Fruit fly (Drosophila melanogaster) whole organism, embryonic: ENCODE measurements around the gene Cand1.
A peak's percentile ranks its signal among the peaks of the same experiment; 100 is the strongest.

Experiments
- Atf6 ChIP-seq: fragments of 200-800 bp; sonication (Bioruptor generic); IDR thresholded peaks from 2 replicates; pipeline ENCODE4 v1.3.6; 2022; ENCODE audit warnings: missing biosample characterization, missing genetic modification characterization
- CG10366 ChIP-seq: fragments of 200-800 bp; sonication (Bioruptor generic); IDR thresholded peaks from 2 replicates; pipeline ENCODE4 v1.3.6; 2022; ENCODE audit warnings: missing biosample characterization, missing genetic modification characterization
- CG11085 ChIP-seq: fragments of 200-800 bp; sonication (Bioruptor generic); IDR thresholded peaks from 2 replicates; pipeline ENCODE4 v1.3.6; 2022; ENCODE audit warnings: missing biosample characterization, missing genetic modification characterization
- CG11398 ChIP-seq: fragments of 200-800 bp; sonication (Bioruptor generic); optimal IDR thresholded peaks from 2 replicates; lab custom pipeline; 2016; ENCODE audit warnings: missing biosample characterization, missing genetic modification characterization
- CG12236 ChIP-seq: fragments of 200-800 bp; sonication (Bioruptor generic); optimal IDR thresholded peaks from 2 replicates; lab custom pipeline; 2016; ENCODE audit warnings: missing biosample characterization, missing genetic modification characterization
- CG12942 ChIP-seq: fragments of 200-800 bp; sonication (Bioruptor generic); optimal IDR thresholded peaks from 3 replicates; lab custom pipeline; 2016; ENCODE audit warnings: missing biosample characterization, missing genetic modification characterization
- CG14667 ChIP-seq: fragments of 200-800 bp; sonication (Bioruptor generic); IDR thresholded peaks from 2 replicates; pipeline ENCODE4 v1.3.6; 2022; ENCODE audit warnings: missing biosample characterization, missing genetic modification characterization
- CG15011 ChIP-seq: fragments of 200-800 bp; sonication (Bioruptor generic); optimal IDR thresholded peaks from 3 replicates; lab custom pipeline; 2018; ENCODE audit warnings: missing biosample characterization, mild to moderate bottlenecking, missing genetic modification characterization
- CG17612 ChIP-seq: fragments of 200-800 bp; sonication (Bioruptor generic); IDR thresholded peaks from 2 replicates; pipeline ENCODE4 v1.3.6; 2022; ENCODE audit warnings: missing biosample characterization, missing genetic modification characterization
- CG17802 ChIP-seq: fragments of 200-800 bp; sonication (Bioruptor generic); optimal IDR thresholded peaks from 2 replicates; lab custom pipeline; 2018; ENCODE audit warnings: missing biosample characterization, mild to moderate bottlenecking, missing genetic modification characterization, moderate library complexity
- CG2875 ChIP-seq: fragments of 200-800 bp; sonication (Bioruptor generic); optimal IDR thresholded peaks from 2 replicates; lab custom pipeline; 2017; ENCODE audit warnings: missing biosample characterization, mild to moderate bottlenecking, missing genetic modification characterization, missing genetic modification reagents
- CG30403 ChIP-seq: fragments of 200-800 bp; sonication (Bioruptor generic); optimal IDR thresholded peaks from 3 replicates; lab custom pipeline; 2016; ENCODE audit warnings: missing biosample characterization, missing genetic modification characterization
- CG3838 ChIP-seq: fragments of 200-800 bp; sonication (Bioruptor generic); optimal IDR thresholded peaks from 3 replicates; lab custom pipeline; 2016; ENCODE audit warnings: missing biosample characterization, missing genetic modification characterization
- CG3847 ChIP-seq: fragments of 200-800 bp; sonication (Bioruptor generic); IDR thresholded peaks from 2 replicates; pipeline ENCODE4 v1.3.6; 2022; ENCODE audit warnings: missing biosample characterization, missing genetic modification characterization
- CG4617 ChIP-seq: fragments of 200-800 bp; sonication (Bioruptor generic); optimal IDR thresholded peaks from 3 replicates; lab custom pipeline; 2016; ENCODE audit warnings: missing biosample characterization, missing genetic modification characterization, borderline replicate concordance
- CG4854 ChIP-seq: fragments of 200-800 bp; sonication (Bioruptor generic); optimal IDR thresholded peaks from 2 replicates; lab custom pipeline; 2016; ENCODE audit warnings: missing biosample characterization, missing genetic modification characterization, inconsistent platforms
- CG6854 ChIP-seq: fragments of 200-800 bp; sonication (Bioruptor generic); optimal IDR thresholded peaks from 3 replicates; lab custom pipeline; 2017; ENCODE audit warnings: missing biosample characterization, mild to moderate bottlenecking, missing genetic modification characterization
- CG8765 ChIP-seq: fragments of 200-800 bp; sonication (Bioruptor generic); IDR thresholded peaks from 2 replicates; pipeline ENCODE4 v1.3.6; 2022; ENCODE audit warnings: missing biosample characterization, missing genetic modification characterization
- CG8924 ChIP-seq: fragments of 200-800 bp; optimal IDR thresholded peaks from 3 replicates; lab custom pipeline; 2019; ENCODE audit warnings: missing biosample characterization, mild to moderate bottlenecking, missing genetic modification characterization, moderate library complexity
- CG9609 ChIP-seq: fragments of 200-800 bp; sonication (Bioruptor generic); optimal IDR thresholded peaks from 3 replicates; lab custom pipeline; 2016; ENCODE audit warnings: missing biosample characterization, missing genetic modification characterization
- CG9797 ChIP-seq: fragments of 200-800 bp; sonication (Bioruptor generic); optimal IDR thresholded peaks from 3 replicates; lab custom pipeline; 2018; ENCODE audit warnings: missing biosample characterization, mild to moderate bottlenecking, missing genetic modification characterization
- D ChIP-seq, 2 experiments: fragments of 200-800 bp in 1 of 2; fragments of >200 bp in 1 of 2; sonication (Bioruptor generic) in 1 of 2; optimal IDR thresholded peaks; 2 replicates in 1 of 2; 3 replicates in 1 of 2; lab custom pipeline; 2017; ENCODE audit warnings: mild to moderate bottlenecking in 1 of 2, missing biosample characterization in 1 of 2, missing genetic modification characterization in 1 of 2, missing genetic modification reagents in 1 of 2
- E2f1 ChIP-seq: fragments of 200-800 bp; sonication (Bioruptor generic); IDR thresholded peaks from 2 replicates; pipeline ENCODE4 v1.3.6; 2022; ENCODE audit warnings: missing biosample characterization, missing genetic modification characterization
- E2f2 ChIP-seq: fragments of 200-800 bp; sonication (Bioruptor generic); IDR thresholded peaks from 2 replicates; pipeline ENCODE4 v1.3.6; 2022; ENCODE audit warnings: missing biosample characterization, missing genetic modification characterization
- Eip74EF ChIP-seq, 2 experiments: fragments of 200-800 bp in 1 of 2; fragments of >200 bp in 1 of 2; sonication (Bioruptor generic) in 1 of 2; optimal IDR thresholded peaks; 2 replicates each; lab custom pipeline; 2017 to 2019; ENCODE audit warnings: missing biosample characterization in 2 of 2, missing genetic modification characterization in 2 of 2, mild to moderate bottlenecking in 1 of 2, moderate library complexity in 1 of 2
- Ets65A ChIP-seq: fragments of 200-800 bp; sonication (Bioruptor generic); peaks from one replicate; lab custom pipeline; 2016; ENCODE audit warnings: missing biosample characterization, missing genetic modification characterization
- H15 ChIP-seq: fragments of 200-800 bp; sonication (Bioruptor generic); IDR thresholded peaks from 3 replicates; pipeline ENCODE4 v1.3.6; 2022; ENCODE audit warnings: missing biosample characterization, missing genetic modification characterization
- HmgD ChIP-seq: fragments of 200-800 bp; sonication (Bioruptor generic); optimal IDR thresholded peaks from 3 replicates; lab custom pipeline; 2016; ENCODE audit warnings: missing biosample characterization, missing genetic modification characterization
- Hr51 ChIP-seq, 2 experiments: fragments of 200-800 bp; sonication (Bioruptor generic); optimal IDR thresholded peaks; 2 replicates in 1 of 2; 3 replicates in 1 of 2; lab custom pipeline; 2016 to 2018; ENCODE audit warnings: missing biosample characterization in 2 of 2, missing genetic modification characterization in 2 of 2, mild to moderate bottlenecking in 1 of 2, moderate library complexity in 1 of 2
- Neu2 ChIP-seq: fragments of 200-800 bp; sonication (Bioruptor generic); optimal IDR thresholded peaks from 3 replicates; lab custom pipeline; 2016; ENCODE audit warnings: missing biosample characterization, missing genetic modification characterization, borderline replicate concordance
- Rx ChIP-seq: fragments of 200-800 bp; sonication (Bioruptor generic); IDR thresholded peaks from 2 replicates; pipeline ENCODE4 v1.3.6; 2022; ENCODE audit warnings: missing biosample characterization, missing genetic modification characterization
- Sry-δ ChIP-seq: fragments of 200-800 bp; sonication (Bioruptor generic); optimal IDR thresholded peaks from 2 replicates; lab custom pipeline; 2016; ENCODE audit warnings: missing biosample characterization, missing genetic modification characterization
- Trl ChIP-seq, 3 experiments: fragments of >200 bp in 2 of 3; fragments of 200-800 bp in 1 of 3; sonication (Bioruptor generic) in 1 of 3; optimal IDR thresholded peaks; 2 replicates in 1 of 3; 3 replicates in 2 of 3; lab custom pipeline; 2016 to 2017; ENCODE audit warnings: missing biosample characterization in 1 of 3, missing genetic modification characterization in 1 of 3
- Xbp1 ChIP-seq: fragments of 200-800 bp; sonication (Bioruptor generic); optimal IDR thresholded peaks from 3 replicates; lab custom pipeline; 2016; ENCODE audit warnings: missing biosample characterization, mild to moderate bottlenecking, missing genetic modification characterization
- Xrp1 ChIP-seq: fragments of 200-800 bp; sonication (Bioruptor generic); IDR thresholded peaks from 2 replicates; pipeline ENCODE4 v1.3.6; 2022; ENCODE audit warnings: missing biosample characterization, missing genetic modification characterization
- YL-1 ChIP-seq: fragments of 200-800 bp; sonication (Bioruptor generic); optimal IDR thresholded peaks from 3 replicates; lab custom pipeline; 2017; ENCODE audit warnings: missing biosample characterization, mild to moderate bottlenecking, missing genetic modification characterization
- caup ChIP-seq: fragments of 200-800 bp; sonication (Bioruptor generic); optimal IDR thresholded peaks from 3 replicates; lab custom pipeline; 2017; ENCODE audit warnings: missing biosample characterization, mild to moderate bottlenecking, missing genetic modification characterization, moderate library complexity; ENCODE audit not compliant: severe bottlenecking
- chinmo ChIP-seq: fragments of 200-800 bp; sonication (Bioruptor generic); IDR thresholded peaks from 4 replicates; pipeline ENCODE4 v1.3.6; 2022; ENCODE audit warnings: missing biosample characterization, missing genetic modification characterization; ENCODE audit not compliant: partially characterized antibody
- cwo ChIP-seq: fragments of 200-800 bp; sonication (Bioruptor generic); optimal IDR thresholded peaks from 3 replicates; lab custom pipeline; 2017; ENCODE audit warnings: missing biosample characterization, missing genetic modification characterization, mild to moderate bottlenecking, moderate library complexity, missing genetic modification reagents
- danr ChIP-seq: fragments of 200-800 bp; sonication (Bioruptor generic); IDR thresholded peaks from 2 replicates; pipeline ENCODE4 v1.3.6; 2022; ENCODE audit warnings: missing biosample characterization, missing genetic modification characterization
- eve ChIP-seq, 2 experiments: fragments of >200 bp; optimal IDR thresholded peaks; 2 replicates each; lab custom pipeline; 2017; ENCODE audit warnings: missing biosample characterization in 2 of 2, missing genetic modification characterization in 2 of 2
- gcm2 ChIP-seq: fragments of 200-800 bp; sonication (Bioruptor generic); optimal IDR thresholded peaks from 2 replicates; lab custom pipeline; 2016; ENCODE audit warnings: missing biosample characterization, missing genetic modification characterization
- gsb ChIP-seq: fragments of 200-800 bp; sonication (Bioruptor generic); IDR thresholded peaks from 2 replicates; pipeline ENCODE4 v1.3.6; 2022; ENCODE audit warnings: missing biosample characterization, missing genetic modification characterization
- nmo ChIP-seq: fragments of 200-800 bp; sonication (Bioruptor generic); optimal IDR thresholded peaks from 2 replicates; lab custom pipeline; 2018; ENCODE audit warnings: missing biosample characterization, mild to moderate bottlenecking, missing genetic modification characterization, moderate library complexity
- pfk ChIP-seq: fragments of 200-800 bp; sonication (Bioruptor generic); optimal IDR thresholded peaks from 2 replicates; lab custom pipeline; 2018; ENCODE audit warnings: missing biosample characterization, mild to moderate bottlenecking, missing genetic modification characterization, moderate library complexity
- psq ChIP-seq: fragments of 200-800 bp; sonication (Bioruptor generic); optimal IDR thresholded peaks from 2 replicates; lab custom pipeline; 2017; ENCODE audit warnings: missing biosample characterization, missing genetic modification characterization
- pum ChIP-seq: fragments of 200-800 bp; sonication (Bioruptor generic); optimal IDR thresholded peaks from 2 replicates; lab custom pipeline; 2016; ENCODE audit warnings: missing biosample characterization, missing genetic modification characterization
- run ChIP-seq: fragments of 200-800 bp; sonication (Bioruptor generic); optimal IDR thresholded peaks from 3 replicates; lab custom pipeline; 2018; ENCODE audit warnings: missing biosample characterization, mild to moderate bottlenecking, missing genetic modification characterization
- shn ChIP-seq: fragments of 200-800 bp; sonication (Bioruptor generic); optimal IDR thresholded peaks from 3 replicates; lab custom pipeline; 2016; ENCODE audit warnings: missing biosample characterization, missing genetic modification characterization
- tio ChIP-seq: fragments of 200-800 bp; sonication (Bioruptor generic); optimal IDR thresholded peaks from 2 replicates; lab custom pipeline; 2017; ENCODE audit warnings: missing biosample characterization, missing genetic modification characterization, inconsistent platforms
- yki ChIP-seq: fragments of >200 bp; optimal IDR thresholded peaks from 3 replicates; lab custom pipeline; 2018

Cand1 gene

dm6 chr2L:10366525-10366924 lies 4.0 kb upstream of the Cand1 start, which contains the start of gene CG5056 (continued):
- TF ChIP-seq CG8765 (GFP tag; lab: Robert Waterston, UW) (no peak), Rx (GFP tag; lab: Robert Waterston, UW) (no peak), CG2875 (no peak), HmgD (GFP tag; lab: Kevin White, UChicago) (no peak), Neu2 (GFP tag; lab: Kevin White, UChicago) (no peak), pum (GFP tag; lab: Kevin White, UChicago) (no peak), CG11085 (GFP tag; lab: Robert Waterston, UW) (no peak), CG9797 (GFP tag; lab: Kevin White, UChicago) (peak; percentile 63), CG30403 (GFP tag; lab: Kevin White, UChicago) (no peak), nmo (peak; percentile 64), gcm2 (GFP tag; lab: Kevin White, UChicago) (no peak), pfk (peak; percentile 95), CG11398 (GFP tag; lab: Kevin White, UChicago) (no peak), cwo (GFP tag; lab: Kevin White, UChicago) (no peak), CG4854 (GFP tag; lab: Kevin White, UChicago) (no peak), psq (GFP tag; lab: Kevin White, UChicago) (no peak), eve (GFP tag; optimal IDR thresholded peaks at IDR 0.05; lab: Kevin White, UChicago) (no peak), Xbp1 (peak; percentile 28), caup (GFP tag; lab: Kevin White, UChicago) (no peak), Sry-δ (GFP tag; lab: Kevin White, UChicago) (peak; percentile 26), run (tag; lab: Kevin White, UChicago) (no peak), YL-1 (GFP tag; lab: Kevin White, UChicago) (peak; percentile 78), Xrp1 (GFP tag; lab: Robert Waterston, UW) (peak; percentile 17; the same call in 1 of the 2 replicates), E2f2 (GFP tag; lab: Robert Waterston, UW) (no peak), yki (lab: Kevin White, UChicago) (no peak), tio (GFP tag; lab: Kevin White, UChicago) (no peak), H15 (no peak), CG8924 (tag; lab: Kevin White, UChicago) (peak; percentile 59), shn (GFP tag; lab: Kevin White, UChicago) (no peak), D (optimal IDR thresholded peaks at IDR 0.05; lab: Kevin White, UChicago) (no peak), D (GFP tag; optimal IDR thresholded peaks at IDR 0.05; lab: Kevin White, UChicago) (peak; percentile 22), Ets65A (GFP tag; lab: Kevin White, UChicago) (no peak), Trl (optimal IDR thresholded peaks at IDR 0.05; lab: Kevin White, UChicago) (no peak), Trl (GFP tag; optimal IDR thresholded peaks at IDR 0.05; lab: Kevin White, UChicago) (no peak), CG17612 (GFP tag; lab: Robert Waterston, UW) (no peak), gsb (GFP tag; lab: Robert Waterston, UW) (no peak), CG9609 (GFP tag; lab: Kevin White, UChicago) (no peak), Eip74EF (GFP tag; optimal IDR thresholded peaks at IDR 0.05; lab: Kevin White, UChicago) (no peak), CG17802 (tag; lab: Kevin White, UChicago) (peak; percentile 83), CG6854 (no peak), E2f1 (GFP tag; lab: Robert Waterston, UW) (no peak), chinmo (GFP tag; lab: Robert Waterston, UW) (no peak), danr (no peak), Hr51 (GFP tag; optimal IDR thresholded peaks at IDR 0.05; lab: Kevin White, UChicago) (no peak), CG3847 (GFP tag; lab: Robert Waterston, UW) (no peak), CG12942 (no peak), CG3838 (GFP tag; lab: Kevin White, UChicago) (no peak), CG15011 (GFP tag; lab: Kevin White, UChicago) (no peak), CG4617 (peak; percentile 94), Atf6 (no peak), CG12236 (no peak), CG14667 (GFP tag; lab: Robert Waterston, UW) (peak; percentile 30; the same call in 1 of the 2 replicates), CG10366 (GFP tag; lab: Robert Waterston, UW) (no peak)
